Worm (Caenorhabditis elegans) whole organism, L3 larva: ENCODE data around the gene W03F8.4.
"Not testable (repeated sequence)": the region's sequence is repeated elsewhere in the genome, so short reads cannot be mapped to it uniquely, and the experiment has no call there.

ENCODE experiments used
- R02D3.7 ChIP-seq: fragments of 150-350 bp; optimal IDR thresholded peaks from 2 replicates; lab custom pipeline; 2014; ENCODE audit warnings: missing biosample characterization, missing genetic modification characterization
- ZK546.5 ChIP-seq: sonication (generic microtip); optimal IDR thresholded peaks from 2 replicates; lab custom pipeline; 2017; ENCODE audit warnings: missing biosample characterization, missing genetic modification characterization
- aly-2 ChIP-seq: fragments of 150-350 bp; optimal IDR thresholded peaks from 2 replicates; lab custom pipeline; 2014; ENCODE audit warnings: missing biosample characterization, missing genetic modification characterization
- ama-1 ChIP-seq: fragments of 150-350 bp; optimal IDR thresholded peaks from 2 replicates; lab custom pipeline; 2018
- ceh-28 ChIP-seq: fragments of 150-350 bp; optimal IDR thresholded peaks from 2 replicates; lab custom pipeline; 2014; ENCODE audit warnings: missing biosample characterization, missing genetic modification reagents, missing genetic modification characterization
- ceh-82 ChIP-seq: fragments of 150-350 bp; optimal IDR thresholded peaks from 2 replicates; lab custom pipeline; 2014; ENCODE audit warnings: missing biosample characterization, missing genetic modification characterization
- daf-12 ChIP-seq: fragments of 150-350 bp; optimal IDR thresholded peaks from 2 replicates; lab custom pipeline; 2014; ENCODE audit warnings: missing biosample characterization, missing genetic modification reagents, missing genetic modification characterization
- egl-27 ChIP-seq: sonication (generic microtip); optimal IDR thresholded peaks from 4 replicates; lab custom pipeline; 2017; ENCODE audit warnings: missing biosample characterization, missing genetic modification reagents, missing genetic modification characterization
- elt-1 ChIP-seq: fragments of 150-350 bp; optimal IDR thresholded peaks from 2 replicates; lab custom pipeline; 2014; ENCODE audit warnings: missing biosample characterization, missing genetic modification characterization
- elt-2 ChIP-seq: sonication (generic microtip); optimal IDR thresholded peaks from 2 replicates; lab custom pipeline; 2016; ENCODE audit warnings: missing genetic modification reagents, mild to moderate bottlenecking, missing genetic modification characterization, missing compliant biosample characterization
- elt-3 ChIP-seq, 3 experiments: fragments of 150-350 bp in 1 of 3; sonication (generic microtip) in 2 of 3; optimal IDR thresholded peaks; 2 replicates in 2 of 3; 4 replicates in 1 of 3; lab custom pipeline; 2014 to 2017; ENCODE audit warnings: missing biosample characterization in 3 of 3, missing genetic modification characterization in 3 of 3
- fkh-2 ChIP-seq: fragments of 150-350 bp; optimal IDR thresholded peaks from 2 replicates; lab custom pipeline; 2014; ENCODE audit warnings: missing biosample characterization, missing genetic modification reagents, missing genetic modification characterization
- hmg-11 ChIP-seq: sonication (generic microtip); optimal IDR thresholded peaks from 2 replicates; lab custom pipeline; 2016; ENCODE audit warnings: missing genetic modification characterization, missing compliant biosample characterization
- lin-15B ChIP-seq: fragments of 150-350 bp; optimal IDR thresholded peaks from 2 replicates; lab custom pipeline; 2014; ENCODE audit warnings: missing biosample characterization, missing genetic modification characterization
- lin-39 ChIP-seq: fragments of 150-350 bp; optimal IDR thresholded peaks from 2 replicates; lab custom pipeline; 2018; ENCODE audit warnings: missing biosample characterization, missing genetic modification reagents, missing genetic modification characterization
- lsy-12 ChIP-seq: sonication (generic microtip); optimal IDR thresholded peaks from 2 replicates; lab custom pipeline; 2016; ENCODE audit warnings: mild to moderate bottlenecking, missing genetic modification characterization, missing compliant biosample characterization
- mml-1 ChIP-seq: fragments of 150-350 bp; sonication (generic microtip); optimal IDR thresholded peaks from 3 replicates; lab custom pipeline; 2014; ENCODE audit warnings: missing biosample characterization, missing genetic modification characterization
- nfya-1 ChIP-seq: sonication (generic microtip); optimal IDR thresholded peaks from 2 replicates; lab custom pipeline; 2017; ENCODE audit warnings: missing genetic modification characterization, mild to moderate bottlenecking, missing compliant biosample characterization, antibody characterized with exemption, moderate library complexity; ENCODE audit not compliant: insufficient read depth
- nhr-23 ChIP-seq: fragments of 150-350 bp; optimal IDR thresholded peaks from 2 replicates; lab custom pipeline; 2014; ENCODE audit warnings: missing biosample characterization, missing genetic modification reagents, missing genetic modification characterization
- nhr-237 ChIP-seq: fragments of 150-350 bp; optimal IDR thresholded peaks from 2 replicates; lab custom pipeline; 2014; ENCODE audit warnings: missing biosample characterization, missing genetic modification characterization
- nhr-25 ChIP-seq: sonication (generic microtip); optimal IDR thresholded peaks from 2 replicates; lab custom pipeline; 2017; ENCODE audit warnings: missing biosample characterization, missing genetic modification characterization
- nhr-76 ChIP-seq: fragments of 150-350 bp; sonication (generic microtip); optimal IDR thresholded peaks from 5 replicates; lab custom pipeline; 2014; ENCODE audit warnings: missing biosample characterization, missing genetic modification characterization
- nhr-77 ChIP-seq: fragments of 150-350 bp; optimal IDR thresholded peaks from 2 replicates; lab custom pipeline; 2014; ENCODE audit warnings: missing biosample characterization, missing genetic modification characterization
- pha-4 ChIP-seq: fragments of 150-350 bp; optimal IDR thresholded peaks from 2 replicates; lab custom pipeline; 2014; ENCODE audit warnings: missing biosample characterization, missing genetic modification reagents, missing genetic modification characterization
- pqm-1 ChIP-seq: fragments of 150-350 bp; optimal IDR thresholded peaks from 2 replicates; lab custom pipeline; 2017; ENCODE audit warnings: missing biosample characterization, missing genetic modification characterization, inconsistent platforms
- sea-2 ChIP-seq: fragments of 150-350 bp; sonication (generic microtip); optimal IDR thresholded peaks from 4 replicates; lab custom pipeline; 2014; ENCODE audit warnings: missing biosample characterization, missing genetic modification reagents, missing genetic modification characterization
- tbx-2 ChIP-seq: sonication (generic microtip); optimal IDR thresholded peaks from 2 replicates; lab custom pipeline; 2016; ENCODE audit warnings: mild to moderate bottlenecking, missing genetic modification characterization, missing compliant biosample characterization
- unc-39 ChIP-seq: sonication (generic microtip); optimal IDR thresholded peaks from 4 replicates; lab custom pipeline; 2017; ENCODE audit warnings: missing biosample characterization, missing genetic modification characterization
- unc-62 ChIP-seq: fragments of 150-350 bp; sonication (generic microtip); optimal IDR thresholded peaks from 4 replicates; lab custom pipeline; 2014; ENCODE audit warnings: missing biosample characterization, missing genetic modification reagents, missing genetic modification characterization
- zag-1 ChIP-seq: fragments of 150-350 bp; optimal IDR thresholded peaks from 2 replicates; lab custom pipeline; 2014; ENCODE audit warnings: missing biosample characterization, missing genetic modification characterization
- ztf-11 ChIP-seq: fragments of 150-350 bp; optimal IDR thresholded peaks from 2 replicates; lab custom pipeline; 2014; ENCODE audit warnings: missing biosample characterization, missing genetic modification characterization

W03F8.4 gene

DNA sequence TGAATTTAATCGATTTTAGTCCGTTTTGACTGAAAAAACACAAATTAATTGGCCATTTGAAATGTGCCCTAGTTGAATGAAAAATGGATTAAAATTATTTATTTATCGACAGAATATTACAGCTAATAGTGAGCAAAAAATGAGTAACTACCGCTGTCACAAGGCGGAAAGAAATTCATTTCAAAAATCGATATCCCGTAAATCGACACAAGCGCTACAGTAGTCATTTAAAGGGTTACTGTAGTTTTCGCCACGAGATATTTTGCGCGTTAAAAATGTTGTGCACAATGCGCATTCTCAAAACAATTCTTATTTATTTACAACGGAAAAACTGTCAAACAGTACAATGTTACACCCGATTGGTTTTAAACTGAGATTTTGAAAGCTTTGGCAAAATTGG is 26.7 kb downstream of the W03F8.4 start:
- no peak for TF ChIP-seq tbx-2
- TF ChIP-seq, all 47 proteins: peak for 0

DNA sequence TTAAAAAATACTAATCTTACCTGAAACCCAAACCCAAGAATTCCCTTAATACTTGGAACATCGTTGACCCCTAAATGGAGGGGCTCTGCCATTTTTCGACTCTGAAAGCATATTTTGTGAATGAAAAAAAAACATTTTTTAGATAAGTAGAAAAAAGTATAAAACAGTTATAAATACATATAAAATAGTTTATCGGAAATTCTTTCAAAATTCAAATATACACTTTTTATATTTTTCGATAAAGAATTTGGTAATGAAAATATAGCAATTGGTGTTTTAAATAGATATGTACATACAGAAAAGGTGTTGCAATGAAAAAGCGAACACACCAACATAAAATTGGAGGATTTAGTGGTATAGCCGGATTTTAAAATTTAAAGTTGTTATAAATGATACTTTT is 31.2 kb downstream of the W03F8.4 start, which contains the start of gene Y59E9AL.4:
Gene Y59E9AL.4 (minus strand): TSS at position 101 of the 400 bp plus-strand sequence.
- TF ChIP-seq zag-1: no peak
- no peak for TF ChIP-seq sea-2
- TF ChIP-seq pha-4 (tag; lab: Kevin White, UChicago): no peak
- no peak for TF ChIP-seq lin-39 (tag; lab: Kevin White, UChicago)
- no peak for TF ChIP-seq fkh-2 (tag; lab: Kevin White, UChicago)
- TF ChIP-seq ztf-11 (tag; lab: Kevin White, UChicago): no peak
- TF ChIP-seq lsy-12 (tag; lab: Kevin White, UChicago): no peak
- TF ChIP-seq aly-2 (tag; lab: Kevin White, UChicago): no peak
- TF ChIP-seq unc-39: no peak
- no peak for TF ChIP-seq mml-1 (tag; lab: Kevin White, UChicago)
- TF ChIP-seq egl-27 (tag; lab: Kevin White, UChicago): no peak
- TF ChIP-seq hmg-11 (tag; lab: Kevin White, UChicago): no peak
- no peak for TF ChIP-seq nhr-77 (tag; lab: Kevin White, UChicago)
- TF ChIP-seq unc-62 (GFP tag; lab: Kevin White, UChicago): no peak
- no peak for TF ChIP-seq nhr-23 (tag; lab: Kevin White, UChicago)
- no peak for TF ChIP-seq elt-2 (tag; lab: Kevin White, UChicago)
- TF ChIP-seq, all 47 proteins: peak for 0

DNA sequence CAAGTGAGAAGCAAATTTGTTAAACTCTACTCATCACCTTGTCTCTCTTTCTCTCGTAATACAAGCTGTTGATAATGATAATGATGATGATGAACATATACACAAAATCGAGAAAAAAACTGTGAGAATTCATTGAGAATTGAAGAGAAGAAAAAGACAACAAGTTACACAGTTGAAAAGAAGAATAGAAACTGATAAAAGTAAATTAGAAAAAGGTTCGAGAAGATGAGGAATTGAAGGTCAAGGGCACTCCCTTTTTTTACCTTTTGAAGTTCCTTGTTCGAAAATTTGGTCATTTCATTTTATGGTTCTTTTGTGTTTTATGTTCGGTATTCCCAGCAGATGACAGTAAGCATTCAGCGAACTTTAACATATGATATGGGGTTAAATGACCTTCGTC is 32.4 kb downstream of the W03F8.4 start:
- TF ChIP-seq nhr-76 (tag; lab: Kevin White, UChicago) (no peak), ztf-11 (tag; lab: Kevin White, UChicago) (no peak), pha-4 (tag; lab: Kevin White, UChicago) (no peak), nhr-23 (tag; lab: Kevin White, UChicago) (peak; percentile 82), lin-39 (tag; lab: Kevin White, UChicago) (no peak), unc-39 (no peak), pqm-1 (no peak), nhr-77 (tag; lab: Kevin White, UChicago) (no peak), lin-15B (tag; lab: Kevin White, UChicago) (no peak), nhr-25 (peak; percentile 66), elt-1 (no peak), daf-12 (no peak)
- TF ChIP-seq, all 47 proteins: peak for 2

DNA sequence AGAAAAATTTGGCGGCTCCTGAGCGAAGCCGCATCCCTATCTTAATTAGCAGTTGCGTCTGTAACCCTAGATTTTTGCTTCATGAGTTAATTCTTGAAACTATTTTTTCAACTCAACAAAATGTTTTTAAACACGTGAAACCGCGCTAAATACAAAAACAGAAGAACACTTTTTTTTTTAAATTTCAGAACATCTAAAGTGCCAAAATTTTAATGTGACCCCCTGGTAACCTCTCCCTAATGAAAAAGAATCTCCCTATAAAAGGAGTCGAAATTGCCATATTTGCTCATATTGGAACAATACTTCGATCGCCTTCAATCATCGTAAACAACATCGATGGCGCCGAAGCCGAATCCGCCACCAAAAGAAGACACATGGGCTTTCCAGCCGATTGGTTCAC is 34.6 kb downstream of the W03F8.4 start, which contains the start of gene nsph-4.2:
Gene nsph-4.2 (plus strand): TSS at position 301 of the 400 bp plus-strand sequence.
- TF ChIP-seq nhr-76, lin-15B, hmg-11 (tag; lab: Kevin White, UChicago): not testable (repeated sequence)
- TF ChIP-seq, all 47 proteins: peak for 0; not testable (repeated sequence) for 47

DNA sequence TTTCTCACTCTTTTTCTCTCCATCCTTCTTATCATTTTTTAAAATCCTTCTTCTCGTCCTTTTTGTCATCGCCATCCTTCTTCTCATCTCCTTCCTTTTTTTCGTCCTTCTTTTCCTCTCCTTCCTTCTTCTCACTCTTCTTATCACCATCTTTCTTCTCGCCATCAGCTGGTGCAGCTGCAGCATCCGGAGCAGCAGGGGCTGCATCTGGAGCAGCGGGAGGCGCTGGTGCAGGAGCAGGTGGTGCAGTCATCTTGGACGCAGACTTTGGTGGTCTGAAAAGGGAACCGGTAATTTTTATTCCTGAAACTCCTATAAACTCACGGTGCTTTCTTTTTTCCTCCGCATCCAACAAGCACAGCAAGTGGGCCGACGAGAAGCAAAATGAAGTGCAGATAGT is 37.8 kb downstream of the W03F8.4 start:
- TF ChIP-seq egl-27 (tag; lab: Kevin White, UChicago) (no peak), nfya-1 (tag; lab: Kevin White, UChicago) (no peak), lin-39 (tag; lab: Kevin White, UChicago) (no peak), ceh-28 (tag; lab: Kevin White, UChicago) (no peak), ceh-82 (tag; lab: Kevin White, UChicago) (no peak), ama-1 (lab: Kevin White, UChicago) (no peak), unc-62 (GFP tag; lab: Kevin White, UChicago) (no peak), nhr-77 (tag; lab: Kevin White, UChicago) (no peak), hmg-11 (tag; lab: Kevin White, UChicago) (no peak), nhr-237 (tag; lab: Kevin White, UChicago) (no peak), lsy-12 (tag; lab: Kevin White, UChicago) (no peak), fkh-2 (tag; lab: Kevin White, UChicago) (no peak), elt-3 (tag; optimal IDR thresholded peaks at IDR 0.05; lab: Kevin White, UChicago) (no peak), ZK546.5 (tag; lab: Kevin White, UChicago) (no peak), daf-12 (no peak), aly-2 (tag; lab: Kevin White, UChicago) (no peak), R02D3.7 (tag; lab: Kevin White, UChicago) (no peak)
